Worm (Caenorhabditis elegans) whole organism, L4 larva: ENCODE measurements around the gene nspc-3.

Source experiments
- D1046.2 ChIP-seq: fragments of 200-800 bp; sonication (Bioruptor generic); IDR thresholded peaks from 2 replicates; pipeline ENCODE4 v1.3.6; 2022; ENCODE audit warnings: missing genetic modification characterization, missing compliant biosample characterization
- F10B5.3 ChIP-seq: sonication (generic microtip); optimal IDR thresholded peaks from 2 replicates; lab custom pipeline; 2016; ENCODE audit warnings: mild to moderate bottlenecking, missing genetic modification characterization, missing compliant biosample characterization
- F44E2.7 ChIP-seq: fragments of 200-800 bp; sonication (Bioruptor generic); IDR thresholded peaks from 2 replicates; pipeline ENCODE4 v2.1.2; 2022; ENCODE audit warnings: missing genetic modification characterization, missing compliant biosample characterization
- F49E8.2 ChIP-seq: sonication (generic microtip); optimal IDR thresholded peaks from 2 replicates; lab custom pipeline; 2016; ENCODE audit warnings: missing compliant biosample characterization, mild to moderate bottlenecking, missing genetic modification characterization, borderline replicate concordance
- T20F7.1 ChIP-seq: fragments of 200-800 bp; sonication (Bioruptor generic); optimal IDR thresholded peaks from 2 replicates; lab custom pipeline; 2018; ENCODE audit warnings: mild to moderate bottlenecking, missing genetic modification characterization, missing compliant biosample characterization
- T26A8.4 ChIP-seq: fragments of 200-800 bp; sonication (Bioruptor generic); IDR thresholded peaks from 2 replicates; pipeline ENCODE4 v1.3.6; 2022; ENCODE audit warnings: missing genetic modification characterization, missing compliant biosample characterization
- Y105C5A.15 ChIP-seq: fragments of 200-800 bp; sonication (Bioruptor generic); IDR thresholded peaks from 2 replicates; pipeline ENCODE4 v1.3.6; 2022; ENCODE audit warnings: missing genetic modification characterization, missing compliant biosample characterization
- Y75B8A.6 ChIP-seq: fragments of 200-800 bp; sonication (Bioruptor generic); IDR thresholded peaks from 2 replicates; pipeline ENCODE4 v1.3.6; 2022; ENCODE audit warnings: missing genetic modification reagents, missing genetic modification characterization, missing compliant biosample characterization
- ZK337.2 ChIP-seq: fragments of 200-800 bp; sonication (Bioruptor generic); IDR thresholded peaks from 2 replicates; pipeline ENCODE4 v1.3.6; 2022; ENCODE audit warnings: missing genetic modification reagents, missing genetic modification characterization, missing compliant biosample characterization
- ZK546.5 ChIP-seq, 2 experiments: sonication (generic microtip); optimal IDR thresholded peaks; 2 replicates each; lab custom pipeline; 2017; ENCODE audit warnings: missing biosample characterization in 2 of 2, missing genetic modification characterization in 2 of 2
- aha-1 ChIP-seq: fragments of 150-350 bp; peaks from one replicate; lab custom pipeline; 2014; ENCODE audit warnings: missing biosample characterization, missing genetic modification characterization
- arid-1 ChIP-seq: fragments of 200-800 bp; sonication (Bioruptor generic); conservative IDR thresholded peaks from 2 replicates; pipeline ENCODE4 v1.3.6; 2022; ENCODE audit warnings: missing genetic modification reagents, missing genetic modification characterization, missing compliant biosample characterization
- attf-4 ChIP-seq: sonication (generic microtip); optimal IDR thresholded peaks from 3 replicates; lab custom pipeline; 2017; ENCODE audit warnings: missing biosample characterization, missing genetic modification characterization
- ceh-62 ChIP-seq: sonication (generic microtip); optimal IDR thresholded peaks from 2 replicates; lab custom pipeline; 2017; ENCODE audit warnings: missing biosample characterization, missing genetic modification characterization
- ces-1 ChIP-seq: fragments of 150-350 bp; sonication (generic microtip); optimal IDR thresholded peaks from 4 replicates; lab custom pipeline; 2014; ENCODE audit warnings: missing biosample characterization, missing genetic modification reagents, missing genetic modification characterization
- daf-19 ChIP-seq: fragments of 200-800 bp; sonication (Bioruptor generic); conservative IDR thresholded peaks from 2 replicates; pipeline ENCODE4 v1.3.6; 2022; ENCODE audit warnings: missing genetic modification characterization, missing compliant biosample characterization
- daf-8 ChIP-seq: fragments of 200-800 bp; sonication (Bioruptor generic); IDR thresholded peaks from 2 replicates; pipeline ENCODE4 v1.3.6; 2022; ENCODE audit warnings: missing genetic modification characterization, missing compliant biosample characterization
- dmd-6 ChIP-seq: fragments of 200-800 bp; sonication (Bioruptor generic); IDR thresholded peaks from 2 replicates; pipeline ENCODE4 v1.3.6; 2022; ENCODE audit warnings: missing genetic modification reagents, missing genetic modification characterization, missing compliant biosample characterization
- dmd-9 ChIP-seq: fragments of 200-800 bp; sonication (Bioruptor generic); IDR thresholded peaks from 2 replicates; pipeline ENCODE4 v1.3.6; 2022; ENCODE audit warnings: missing genetic modification reagents, missing genetic modification characterization, missing compliant biosample characterization
- dpl-1 ChIP-seq: fragments of 150-350 bp; optimal IDR thresholded peaks from 2 replicates; lab custom pipeline; 2014; ENCODE audit warnings: missing biosample characterization, missing genetic modification reagents, missing genetic modification characterization
- duxl-1 ChIP-seq: sonication (generic microtip); optimal IDR thresholded peaks from 2 replicates; lab custom pipeline; 2016; ENCODE audit warnings: mild to moderate bottlenecking, missing genetic modification characterization, moderate library complexity, missing compliant biosample characterization; ENCODE audit not compliant: poor library complexity
- egl-27 ChIP-seq: sonication (generic microtip); optimal IDR thresholded peaks from 3 replicates; lab custom pipeline; 2017; ENCODE audit warnings: missing biosample characterization, missing genetic modification reagents, missing genetic modification characterization
- fkh-10 ChIP-seq: fragments of 150-350 bp; optimal IDR thresholded peaks from 2 replicates; lab custom pipeline; 2014; ENCODE audit warnings: missing biosample characterization, missing genetic modification reagents, missing genetic modification characterization
- fos-1 ChIP-seq: fragments of 150-350 bp; optimal IDR thresholded peaks from 2 replicates; lab custom pipeline; 2014; ENCODE audit warnings: missing biosample characterization, missing genetic modification characterization
- hlh-11 ChIP-seq: fragments of 200-800 bp; sonication (Bioruptor generic); optimal IDR thresholded peaks from 2 replicates; lab custom pipeline; 2018; ENCODE audit warnings: mild to moderate bottlenecking, missing genetic modification characterization, missing compliant biosample characterization
- hlh-30 ChIP-seq: sonication (generic microtip); optimal IDR thresholded peaks from 2 replicates; lab custom pipeline; 2017; ENCODE audit warnings: antibody characterized with exemption, mild to moderate bottlenecking, missing genetic modification characterization, missing compliant biosample characterization; ENCODE audit not compliant: insufficient read depth
- jun-1 ChIP-seq: fragments of 150-350 bp; optimal IDR thresholded peaks from 2 replicates; lab custom pipeline; 2014; ENCODE audit warnings: missing biosample characterization, missing genetic modification reagents, missing genetic modification characterization
- lin-29 ChIP-seq: fragments of 200-800 bp; sonication (Bioruptor generic); IDR thresholded peaks from 2 replicates; pipeline ENCODE4 v1.3.6; 2022; ENCODE audit warnings: missing genetic modification reagents, missing genetic modification characterization, missing compliant biosample characterization
- lir-3 ChIP-seq: sonication (generic microtip); optimal IDR thresholded peaks from 2 replicates; lab custom pipeline; 2016; ENCODE audit warnings: mild to moderate bottlenecking, missing genetic modification characterization, missing compliant biosample characterization
- mdl-1 ChIP-seq, 2 experiments: fragments of 150-350 bp in 1 of 2; sonication (generic microtip) in 1 of 2; optimal IDR thresholded peaks; 2 replicates each; lab custom pipeline; 2014 to 2017; ENCODE audit warnings: missing biosample characterization in 2 of 2, missing genetic modification characterization in 2 of 2
- mdt-29 ChIP-seq: fragments of 200-800 bp; sonication (Bioruptor generic); IDR thresholded peaks from 2 replicates; pipeline ENCODE4 v1.3.6; 2022; ENCODE audit warnings: missing genetic modification reagents, missing genetic modification characterization, missing compliant biosample characterization
- mes-2 ChIP-seq: sonication (generic microtip); optimal IDR thresholded peaks from 2 replicates; lab custom pipeline; 2016; ENCODE audit warnings: missing genotype, mild to moderate bottlenecking, missing genetic modification characterization, missing compliant biosample characterization; ENCODE audit not compliant: poor library complexity, severe bottlenecking
- nhr-102 ChIP-seq: sonication (generic microtip); optimal IDR thresholded peaks from 2 replicates; lab custom pipeline; 2016; ENCODE audit warnings: mild to moderate bottlenecking, missing genetic modification characterization, moderate library complexity, missing compliant biosample characterization
- nhr-11 ChIP-seq: fragments of 150-350 bp; optimal IDR thresholded peaks from 2 replicates; lab custom pipeline; 2014; ENCODE audit warnings: missing biosample characterization, missing genetic modification characterization
- nhr-28 ChIP-seq: fragments of 150-350 bp; optimal IDR thresholded peaks from 2 replicates; lab custom pipeline; 2014; ENCODE audit warnings: missing biosample characterization, missing genetic modification characterization
- nhr-42 ChIP-seq: fragments of 200-800 bp; sonication (Bioruptor generic); IDR thresholded peaks from 2 replicates; pipeline ENCODE4 v1.3.6; 2022; ENCODE audit warnings: missing genetic modification characterization, missing compliant biosample characterization
- nhr-48 ChIP-seq: sonication (generic microtip); optimal IDR thresholded peaks from 2 replicates; lab custom pipeline; 2016; ENCODE audit warnings: mild to moderate bottlenecking, missing genetic modification characterization, missing compliant biosample characterization
- nhr-76 ChIP-seq: fragments of 150-350 bp; optimal IDR thresholded peaks from 2 replicates; lab custom pipeline; 2014; ENCODE audit warnings: missing biosample characterization, missing genetic modification characterization
- pha-4 ChIP-seq, 2 experiments: fragments of 150-350 bp in 1 of 2; fragments of 200-800 bp in 1 of 2; sonication (Bioruptor generic) in 1 of 2; IDR thresholded peaks in 1 of 2; optimal IDR thresholded peaks in 1 of 2; 2 replicates each; pipeline versions ENCODE4 v1.3.6 to Lab custom; 2014 to 2022; ENCODE audit warnings: missing genetic modification characterization in 2 of 2, missing genetic modification reagents in 2 of 2, missing biosample characterization in 1 of 2, missing compliant biosample characterization in 1 of 2
- sdz-12 ChIP-seq: fragments of 200-800 bp; sonication (Bioruptor generic); optimal IDR thresholded peaks from 2 replicates; lab custom pipeline; 2018; ENCODE audit warnings: mild to moderate bottlenecking, missing genetic modification characterization, missing compliant biosample characterization
- set-16 ChIP-seq: fragments of 200-800 bp; sonication (Bioruptor generic); IDR thresholded peaks from 2 replicates; pipeline ENCODE4 v1.3.6; 2022; ENCODE audit warnings: missing genetic modification reagents, missing genetic modification characterization, missing compliant biosample characterization
- skn-1 ChIP-seq: fragments of 150-350 bp; optimal IDR thresholded peaks from 2 replicates; lab custom pipeline; 2014; ENCODE audit warnings: missing biosample characterization, missing genetic modification characterization
- snpc-1.2 ChIP-seq: fragments of 200-800 bp; sonication (Bioruptor generic); IDR thresholded peaks from 2 replicates; pipeline ENCODE4 v1.3.6; 2022; ENCODE audit warnings: missing genetic modification reagents, missing genetic modification characterization, missing compliant biosample characterization
- tra-1 ChIP-seq: fragments of 200-800 bp; sonication (Bioruptor generic); IDR thresholded peaks from 2 replicates; pipeline ENCODE4 v1.3.6; 2022; ENCODE audit warnings: missing genetic modification reagents, missing genetic modification characterization, missing compliant biosample characterization
- vab-7 ChIP-seq: fragments of 200-800 bp; sonication (Bioruptor generic); IDR thresholded peaks from 2 replicates; pipeline ENCODE4 v1.3.6; 2022; ENCODE audit warnings: missing genetic modification reagents, missing genetic modification characterization, missing compliant biosample characterization
- zag-1 ChIP-seq: fragments of 150-350 bp; optimal IDR thresholded peaks from 2 replicates; lab custom pipeline; 2014; ENCODE audit warnings: missing biosample characterization, missing genetic modification characterization
- zfp-2 ChIP-seq: sonication (generic microtip); optimal IDR thresholded peaks from 2 replicates; lab custom pipeline; 2016; ENCODE audit warnings: mild to moderate bottlenecking, missing genetic modification characterization, missing compliant biosample characterization
- zip-11 ChIP-seq: fragments of 200-800 bp; sonication (Bioruptor generic); IDR thresholded peaks from 2 replicates; pipeline ENCODE4 v1.3.6; 2022; ENCODE audit warnings: missing genetic modification characterization, missing compliant biosample characterization
- ztf-11 ChIP-seq: fragments of 150-350 bp; optimal IDR thresholded peaks from 2 replicates; lab custom pipeline; 2014; ENCODE audit warnings: missing biosample characterization, missing genetic modification characterization

nspc-3 gene

DNA sequence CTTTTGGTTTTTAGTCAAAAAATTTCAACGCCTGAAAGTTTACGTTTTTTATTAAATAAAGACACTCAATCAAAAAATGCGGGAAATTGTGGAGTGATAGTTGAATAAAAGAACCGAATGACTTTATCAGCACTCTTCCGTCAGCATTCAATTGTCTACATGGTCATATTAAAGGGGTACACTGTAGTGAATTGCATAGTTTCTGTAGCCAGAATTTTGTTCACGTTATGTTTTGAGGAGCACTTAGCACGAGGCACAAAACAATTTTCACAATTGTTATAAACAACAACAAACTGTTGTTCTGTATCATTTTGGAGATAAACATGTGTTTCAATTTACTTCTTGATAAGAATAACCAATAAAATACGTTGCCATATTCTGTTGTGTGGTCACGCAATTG lies 12.1 kb downstream of the nspc-3 start, which contains the start of gene D2021.4 (continued):
- no peak for TF ChIP-seq ces-1 (GFP tag; lab: Kevin White, UChicago)
- no peak for TF ChIP-seq tra-1
- peak; percentile 41 for TF ChIP-seq nhr-28
- TF ChIP-seq hlh-11 (tag; lab: Kevin White, UChicago) = peak; percentile 71
- TF ChIP-seq ceh-62 = no peak
- no peak for TF ChIP-seq lin-29 (GFP tag; lab: Robert Waterston, UW)
- no peak for TF ChIP-seq daf-19 (GFP tag; lab: Robert Waterston, UW)
- no peak for TF ChIP-seq mes-2
- TF ChIP-seq dmd-6 (GFP tag; lab: Robert Waterston, UW) = peak; percentile 67
- no peak for TF ChIP-seq pha-4 (GFP tag; IDR thresholded peaks at IDR 0.05; lab: Robert Waterston, UW)
- TF ChIP-seq pha-4 (tag; optimal IDR thresholded peaks at IDR 0.05; lab: Kevin White, UChicago) = no peak
- no peak for TF ChIP-seq jun-1 (tag; lab: Kevin White, UChicago)
- no peak for TF ChIP-seq dpl-1 (GFP tag; lab: Kevin White, UChicago)
- peak; percentile 38 for TF ChIP-seq hlh-30 (tag; lab: Kevin White, UChicago)
- TF ChIP-seq ztf-11 (tag; lab: Kevin White, UChicago) = no peak
- TF ChIP-seq set-16 (GFP tag; lab: Robert Waterston, UW) = no peak
- TF ChIP-seq attf-4 (tag; lab: Kevin White, UChicago) = no peak
- no peak for TF ChIP-seq nhr-48
- TF ChIP-seq ZK546.5 (tag; optimal IDR thresholded peaks at IDR 0.05; lab: Kevin White, UChicago) = no peak

DNA sequence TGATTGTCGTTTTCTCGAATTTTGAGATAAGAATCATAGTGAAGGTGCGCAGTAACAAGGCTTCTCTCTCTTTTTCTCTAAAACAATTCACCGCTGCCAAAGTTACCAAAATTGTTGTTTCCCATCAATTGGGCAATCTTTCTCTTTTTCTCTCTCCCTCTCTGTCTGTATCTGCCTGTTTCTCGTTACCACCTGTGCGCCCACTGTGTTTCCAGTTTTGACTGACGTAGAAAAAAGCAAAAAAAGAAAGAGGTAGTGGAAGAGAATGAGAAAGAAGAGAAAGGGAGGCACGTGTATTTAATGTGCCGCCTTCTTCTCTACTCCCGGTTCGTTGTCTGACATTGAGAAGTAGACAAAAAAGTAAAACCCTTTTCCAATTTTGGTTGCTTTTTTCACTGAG lies 13.2 kb downstream of the nspc-3 start:
- TF ChIP-seq nhr-102 (tag; lab: Kevin White, UChicago) = peak; percentile 53
- peak; percentile 33 for TF ChIP-seq nhr-11 (tag; lab: Kevin White, UChicago)
- no peak for TF ChIP-seq attf-4 (tag; lab: Kevin White, UChicago)
- TF ChIP-seq sdz-12 (GFP tag; lab: Kevin White, UChicago) = no peak
- peak; percentile 36 for TF ChIP-seq T20F7.1 (GFP tag; lab: Kevin White, UChicago)
- TF ChIP-seq jun-1 (tag; lab: Kevin White, UChicago) = no peak
- TF ChIP-seq nhr-76 (tag; lab: Kevin White, UChicago) = peak; percentile 3
- no peak for TF ChIP-seq dmd-9 (GFP tag; lab: Robert Waterston, UW)
- TF ChIP-seq aha-1 (tag; lab: Kevin White, UChicago) = peak; percentile 91
- no peak for TF ChIP-seq mdt-29 (GFP tag; lab: Robert Waterston, UW)
- TF ChIP-seq F10B5.3 (tag; lab: Kevin White, UChicago) = no peak
- no peak for TF ChIP-seq skn-1 (tag; lab: Kevin White, UChicago)
- TF ChIP-seq mes-2 = peak; percentile 57
- TF ChIP-seq pha-4 (GFP tag; IDR thresholded peaks at IDR 0.05; lab: Robert Waterston, UW) = peak; percentile 41; the same call in 1 of the 2 replicates
- no peak for TF ChIP-seq pha-4 (tag; optimal IDR thresholded peaks at IDR 0.05; lab: Kevin White, UChicago)
- no peak for TF ChIP-seq fos-1
- no peak for TF ChIP-seq daf-8 (GFP tag; lab: Robert Waterston, UW)
- no peak for TF ChIP-seq zag-1 (tag; lab: Kevin White, UChicago)
- no peak for TF ChIP-seq zfp-2 (tag; lab: Kevin White, UChicago)
- TF ChIP-seq dpl-1 (GFP tag; lab: Kevin White, UChicago) = peak; percentile 23
- TF ChIP-seq Y75B8A.6 (GFP tag; lab: Robert Waterston, UW) = no peak
- no peak for TF ChIP-seq F49E8.2 (tag; lab: Kevin White, UChicago)
- no peak for TF ChIP-seq fkh-10 (GFP tag; lab: Kevin White, UChicago)
- no peak for TF ChIP-seq nhr-42 (GFP tag; lab: Robert Waterston, UW)
- no peak for TF ChIP-seq lir-3
- TF ChIP-seq vab-7 (GFP tag; lab: Robert Waterston, UW) = no peak
- TF ChIP-seq D1046.2 (GFP tag; lab: Robert Waterston, UW) = no peak
- TF ChIP-seq hlh-30 (tag; lab: Kevin White, UChicago) = peak; percentile 84
- TF ChIP-seq hlh-11 (tag; lab: Kevin White, UChicago) = peak; percentile 94
- no peak for TF ChIP-seq Y105C5A.15 (GFP tag; lab: Robert Waterston, UW)
- no peak for TF ChIP-seq duxl-1 (tag; lab: Kevin White, UChicago)
- no peak for TF ChIP-seq snpc-1.2
- no peak for TF ChIP-seq egl-27 (tag; lab: Kevin White, UChicago)
- TF ChIP-seq mdl-1 (tag; optimal IDR thresholded peaks at IDR 0.05; lab: Kevin White, UChicago) = peak; percentile 54 to 95
- TF ChIP-seq ZK337.2 = no peak
- no peak for TF ChIP-seq zip-11
- TF ChIP-seq T26A8.4 (GFP tag; lab: Robert Waterston, UW) = peak; percentile 71
- TF ChIP-seq arid-1 = 0 out of 2 replicates have a peak, but pooled peaks have one; percentile 24
- TF ChIP-seq F44E2.7 = no peak
- TF ChIP-seq daf-19 (GFP tag; lab: Robert Waterston, UW) = no peak
